Worm (Caenorhabditis elegans) whole organism, L1 larva: ENCODE results near the gene R144.12.

Experiments
- C04F5.9 ChIP-seq: sonication (generic microtip); optimal IDR thresholded peaks from 2 replicates; lab custom pipeline; 2016; ENCODE audit warnings: missing genetic modification characterization, missing compliant biosample characterization
- C16A3.4 ChIP-seq: fragments of 150-350 bp; optimal IDR thresholded peaks from 2 replicates; lab custom pipeline; 2014; ENCODE audit warnings: missing biosample characterization, missing genetic modification characterization
- C34B4.2 ChIP-seq: sonication (generic microtip); optimal IDR thresholded peaks from 2 replicates; lab custom pipeline; 2017; ENCODE audit warnings: mild to moderate bottlenecking, missing genetic modification characterization, missing compliant biosample characterization
- Y116A8C.19 ChIP-seq: sonication (generic microtip); optimal IDR thresholded peaks from 2 replicates; lab custom pipeline; 2016; ENCODE audit warnings: missing compliant biosample characterization, missing genetic modification characterization, borderline replicate concordance
- aha-1 ChIP-seq: fragments of 150-350 bp; optimal IDR thresholded peaks from 2 replicates; lab custom pipeline; 2014; ENCODE audit warnings: missing biosample characterization, missing genetic modification characterization
- alr-1 ChIP-seq: fragments of 200-800 bp; sonication (Bioruptor generic); optimal IDR thresholded peaks from 2 replicates; lab custom pipeline; 2018; ENCODE audit warnings: borderline replicate concordance, mild to moderate bottlenecking, missing genetic modification characterization, missing compliant biosample characterization
- aly-2 ChIP-seq: fragments of 150-350 bp; optimal IDR thresholded peaks from 2 replicates; lab custom pipeline; 2014; ENCODE audit warnings: missing biosample characterization, missing genetic modification characterization
- ceh-8 ChIP-seq: fragments of 200-800 bp; sonication (Bioruptor generic); optimal IDR thresholded peaks from 2 replicates; lab custom pipeline; 2018; ENCODE audit warnings: mild to moderate bottlenecking, missing genetic modification characterization, moderate library complexity, missing compliant biosample characterization
- ceh-82 ChIP-seq, 3 experiments: fragments of 150-350 bp in 1 of 3; sonication (generic microtip) in 2 of 3; optimal IDR thresholded peaks; 2 replicates each; lab custom pipeline; 2014 to 2017; ENCODE audit warnings: missing biosample characterization in 3 of 3, missing genetic modification characterization in 3 of 3
- ceh-88 ChIP-seq: fragments of 200-800 bp; sonication (Bioruptor generic); IDR thresholded peaks from 2 replicates; pipeline ENCODE4 v1.3.6; 2022; ENCODE audit warnings: missing genetic modification characterization, missing compliant biosample characterization
- dsc-1 ChIP-seq: sonication (generic microtip); optimal IDR thresholded peaks from 2 replicates; lab custom pipeline; 2016; ENCODE audit warnings: mild to moderate bottlenecking, missing genetic modification characterization, missing compliant biosample characterization
- efl-1 ChIP-seq, 4 experiments: fragments of 150-350 bp; optimal IDR thresholded peaks in 3 of 4; peaks in 1 of 4; 1 replicate in 1 of 4; 2 replicates in 3 of 4; lab custom pipeline; 2014; ENCODE audit warnings: missing biosample characterization in 2 of 4, missing genetic modification characterization in 2 of 4, missing genetic modification reagents in 2 of 4
- efl-3 ChIP-seq: fragments of 200-800 bp; sonication (Bioruptor generic); optimal IDR thresholded peaks from 2 replicates; lab custom pipeline; 2018; ENCODE audit warnings: mild to moderate bottlenecking, missing genetic modification characterization, missing compliant biosample characterization
- egl-13 ChIP-seq: sonication (generic microtip); optimal IDR thresholded peaks from 2 replicates; lab custom pipeline; 2016; ENCODE audit warnings: missing genotype, missing genetic modification reagents, missing genetic modification characterization, missing compliant biosample characterization
- egl-27 ChIP-seq, 2 experiments: fragments of 150-350 bp in 1 of 2; sonication (generic microtip); optimal IDR thresholded peaks; 3 replicates each; lab custom pipeline; 2017 to 2018; ENCODE audit warnings: missing biosample characterization in 2 of 2, missing genetic modification characterization in 2 of 2, missing genetic modification reagents in 2 of 2
- elt-2 ChIP-seq: sonication (generic microtip); optimal IDR thresholded peaks from 2 replicates; lab custom pipeline; 2016; ENCODE audit warnings: missing genetic modification characterization, mild to moderate bottlenecking, inconsistent platforms, missing compliant biosample characterization, missing genetic modification reagents
- elt-3 ChIP-seq, 6 experiments: fragments of 150-350 bp in 1 of 6; sonication (generic microtip); optimal IDR thresholded peaks; 2 replicates each; lab custom pipeline; 2017 to 2018; ENCODE audit warnings: missing biosample characterization in 6 of 6, missing genetic modification characterization in 6 of 6, inconsistent platforms in 1 of 6
- ets-5 ChIP-seq: fragments of 200-800 bp; sonication (Bioruptor generic); IDR thresholded peaks from 2 replicates; pipeline ENCODE4 v1.3.6; 2022; ENCODE audit warnings: missing genetic modification characterization, missing compliant biosample characterization
- fkh-10 ChIP-seq: sonication (generic microtip); optimal IDR thresholded peaks from 2 replicates; lab custom pipeline; 2017; ENCODE audit warnings: missing biosample characterization, missing genetic modification reagents, missing genetic modification characterization
- fkh-4 ChIP-seq: sonication (generic microtip); optimal IDR thresholded peaks from 2 replicates; lab custom pipeline; 2016; ENCODE audit warnings: missing compliant biosample characterization, missing genetic modification characterization, borderline replicate concordance
- fos-1 ChIP-seq: fragments of 150-350 bp; optimal IDR thresholded peaks from 2 replicates; lab custom pipeline; 2014; ENCODE audit warnings: missing biosample characterization, missing genetic modification characterization
- grh-1 ChIP-seq: fragments of 200-800 bp; sonication (Bioruptor generic); IDR thresholded peaks from 2 replicates; pipeline ENCODE4 v1.3.6; 2022; ENCODE audit warnings: missing genetic modification reagents, missing genetic modification characterization, missing compliant biosample characterization
- hlh-17 ChIP-seq: fragments of 200-800 bp; sonication (Bioruptor generic); optimal IDR thresholded peaks from 2 replicates; lab custom pipeline; 2018; ENCODE audit warnings: missing genetic modification characterization, mild to moderate bottlenecking, missing compliant biosample characterization, moderate library complexity, borderline replicate concordance
- irx-1 ChIP-seq: sonication (generic microtip); optimal IDR thresholded peaks from 2 replicates; lab custom pipeline; 2016; ENCODE audit warnings: missing genetic modification characterization, missing compliant biosample characterization
- isw-1 ChIP-seq: fragments of 200-800 bp; sonication (Bioruptor generic); IDR thresholded peaks from 2 replicates; pipeline ENCODE4 v1.3.6; 2022; ENCODE audit warnings: missing genetic modification characterization, missing compliant biosample characterization
- jun-1 ChIP-seq: fragments of 150-350 bp; optimal IDR thresholded peaks from 2 replicates; lab custom pipeline; 2014; ENCODE audit warnings: missing biosample characterization, missing genetic modification reagents, missing genetic modification characterization
- lin-13 ChIP-seq: fragments of 150-350 bp; optimal IDR thresholded peaks from 2 replicates; lab custom pipeline; 2014; ENCODE audit warnings: missing biosample characterization, missing genetic modification reagents, missing genetic modification characterization
- lin-14 ChIP-seq: fragments of 200-800 bp; sonication (Bioruptor generic); optimal IDR thresholded peaks from 2 replicates; lab custom pipeline; 2018; ENCODE audit warnings: mild to moderate bottlenecking, missing genetic modification characterization, moderate library complexity, missing compliant biosample characterization
- lin-15B ChIP-seq: fragments of 150-350 bp; sonication (generic microtip); optimal IDR thresholded peaks from 3 replicates; lab custom pipeline; 2014; ENCODE audit warnings: missing biosample characterization, missing genetic modification characterization
- lin-35 ChIP-seq, 2 experiments: fragments of 150-350 bp; optimal IDR thresholded peaks; 2 replicates each; lab custom pipeline; 2014; ENCODE audit warnings: missing biosample characterization in 2 of 2, missing genetic modification characterization in 2 of 2, missing genetic modification reagents in 2 of 2
- lin-39 ChIP-seq: fragments of 150-350 bp; optimal IDR thresholded peaks from 2 replicates; lab custom pipeline; 2014; ENCODE audit warnings: missing biosample characterization, missing genetic modification reagents, missing genetic modification characterization
- lir-3 ChIP-seq: sonication (generic microtip); optimal IDR thresholded peaks from 2 replicates; lab custom pipeline; 2016; ENCODE audit warnings: mild to moderate bottlenecking, missing genetic modification characterization, moderate library complexity, missing compliant biosample characterization; ENCODE audit not compliant: poor library complexity
- lsy-2 ChIP-seq, 2 experiments: fragments of 150-350 bp; optimal IDR thresholded peaks; 2 replicates each; lab custom pipeline; 2014; ENCODE audit warnings: missing biosample characterization in 2 of 2, missing genetic modification characterization in 2 of 2
- mef-2 ChIP-seq: fragments of 150-350 bp; optimal IDR thresholded peaks from 2 replicates; lab custom pipeline; 2014; ENCODE audit warnings: missing biosample characterization, missing genetic modification characterization
- nhr-11 ChIP-seq: fragments of 150-350 bp; optimal IDR thresholded peaks from 2 replicates; lab custom pipeline; 2014; ENCODE audit warnings: missing biosample characterization, missing genetic modification characterization
- nhr-12 ChIP-seq: sonication (generic microtip); optimal IDR thresholded peaks from 2 replicates; lab custom pipeline; 2017; ENCODE audit warnings: missing biosample characterization, missing genetic modification characterization
- nhr-19 ChIP-seq: fragments of 200-800 bp; sonication (Bioruptor generic); conservative IDR thresholded peaks from 2 replicates; pipeline ENCODE4 v1.3.6; 2022; ENCODE audit warnings: missing genetic modification characterization, missing compliant biosample characterization
- nhr-237 ChIP-seq: fragments of 150-350 bp; optimal IDR thresholded peaks from 2 replicates; lab custom pipeline; 2014; ENCODE audit warnings: missing biosample characterization, missing genetic modification characterization
- nhr-28 ChIP-seq: fragments of 150-350 bp; optimal IDR thresholded peaks from 2 replicates; lab custom pipeline; 2014; ENCODE audit warnings: missing biosample characterization, missing genetic modification characterization
- nhr-76 ChIP-seq: sonication (generic microtip); optimal IDR thresholded peaks from 2 replicates; lab custom pipeline; 2017; ENCODE audit warnings: missing biosample characterization, missing genetic modification characterization
- nhr-77 ChIP-seq: fragments of 150-350 bp; optimal IDR thresholded peaks from 2 replicates; lab custom pipeline; 2014; ENCODE audit warnings: missing biosample characterization, missing genetic modification characterization
- nhr-90 ChIP-seq: sonication (generic microtip); optimal IDR thresholded peaks from 2 replicates; lab custom pipeline; 2016; ENCODE audit warnings: mild to moderate bottlenecking, missing genetic modification characterization, missing compliant biosample characterization; ENCODE audit not compliant: poor library complexity
- pax-3 ChIP-seq: fragments of 200-800 bp; sonication (Bioruptor generic); optimal IDR thresholded peaks from 2 replicates; lab custom pipeline; 2018; ENCODE audit warnings: mild to moderate bottlenecking, missing genetic modification characterization, moderate library complexity, missing compliant biosample characterization
- pqm-1 ChIP-seq: sonication (generic microtip); optimal IDR thresholded peaks from 3 replicates; lab custom pipeline; 2017; ENCODE audit warnings: missing biosample characterization, missing genetic modification characterization
- skn-1 ChIP-seq: fragments of 150-350 bp; optimal IDR thresholded peaks from 2 replicates; lab custom pipeline; 2014; ENCODE audit warnings: missing biosample characterization, missing genetic modification characterization
- snu-23 ChIP-seq: sonication (generic microtip); optimal IDR thresholded peaks from 2 replicates; lab custom pipeline; 2016; ENCODE audit warnings: missing genetic modification characterization, missing compliant biosample characterization
- sox-4 ChIP-seq: sonication (generic microtip); optimal IDR thresholded peaks from 2 replicates; lab custom pipeline; 2016; ENCODE audit warnings: missing genetic modification characterization, missing compliant biosample characterization
- sptf-1 ChIP-seq: fragments of 150-350 bp; optimal IDR thresholded peaks from 2 replicates; lab custom pipeline; 2014; ENCODE audit warnings: missing biosample characterization, missing genetic modification characterization
- zag-1 ChIP-seq: fragments of 150-350 bp; optimal IDR thresholded peaks from 2 replicates; lab custom pipeline; 2014; ENCODE audit warnings: missing biosample characterization, missing genetic modification characterization
- zip-4 ChIP-seq: fragments of 200-800 bp; sonication (Bioruptor generic); optimal IDR thresholded peaks from 2 replicates; lab custom pipeline; 2018; ENCODE audit warnings: mild to moderate bottlenecking, missing genetic modification characterization, moderate library complexity, missing compliant biosample characterization
- ztf-11 ChIP-seq, 2 experiments: sonication (generic microtip); optimal IDR thresholded peaks; 2 replicates each; lab custom pipeline; 2016 to 2017; ENCODE audit warnings: missing genetic modification characterization in 2 of 2, missing biosample characterization in 1 of 2, missing compliant biosample characterization in 1 of 2

Gene R144.12

ce11 chrIII:5024393-5024964, 17.7 kb upstream of the R144.12 start, which contains the start of gene pcf-11:
Gene pcf-11, plus strand, starts transcription at chrIII:5024914.
- TF ChIP-seq fkh-4 (tag; lab: Kevin White, UChicago) = no peak
- TF ChIP-seq aha-1 (tag; lab: Kevin White, UChicago) = no peak
- no peak for TF ChIP-seq Y116A8C.19 (tag; lab: Kevin White, UChicago)
- no peak for TF ChIP-seq sox-4
- TF ChIP-seq sptf-1 (tag; lab: Kevin White, UChicago) = no peak
- no peak for TF ChIP-seq fkh-10 (GFP tag; lab: Kevin White, UChicago)
- TF ChIP-seq hlh-17 (GFP tag; lab: Kevin White, UChicago) = no peak
- no peak for TF ChIP-seq nhr-12 (tag; lab: Kevin White, UChicago)
- no peak for TF ChIP-seq efl-3 (GFP tag; lab: Kevin White, UChicago)
- TF ChIP-seq lin-15B (tag; lab: Kevin White, UChicago) = no peak
- TF ChIP-seq nhr-237 (tag; lab: Kevin White, UChicago) = no peak
- TF ChIP-seq aly-2 = no peak
- TF ChIP-seq fos-1 (tag; lab: Kevin White, UChicago) = peak; percentile 15
- TF ChIP-seq nhr-28 (tag; lab: Kevin White, UChicago) = no peak
- no peak for TF ChIP-seq ceh-8 (GFP tag; lab: Kevin White, UChicago)
- TF ChIP-seq alr-1 (tag; lab: Kevin White, UChicago) = no peak
- peak; percentile 60 for TF ChIP-seq nhr-77 (tag; lab: Kevin White, UChicago)
- peak; percentile 69 to 75 for TF ChIP-seq lin-35 (GFP tag; optimal IDR thresholded peaks at IDR 0.05; lab: Kevin White, UChicago)
- TF ChIP-seq C16A3.4 (tag; lab: Kevin White, UChicago) = peak; percentile 34
- no peak for TF ChIP-seq nhr-76 (tag; lab: Kevin White, UChicago)
- TF ChIP-seq nhr-90 = peak; percentile 36
- peak; percentile 10 for TF ChIP-seq jun-1 (tag; lab: Kevin White, UChicago)
- TF ChIP-seq elt-2 (tag; lab: Kevin White, UChicago) = no peak
- no peak for TF ChIP-seq C04F5.9 (tag; lab: Kevin White, UChicago)
- TF ChIP-seq pax-3 = no peak
- TF ChIP-seq lin-14 = peak; percentile 74
- no peak for TF ChIP-seq pqm-1 (tag; lab: Kevin White, UChicago)
- TF ChIP-seq irx-1 (tag; lab: Kevin White, UChicago) = peak; percentile 9
- TF ChIP-seq lir-3 (tag; lab: Kevin White, UChicago) = peak; percentile 43
- peak; percentile 25 for TF ChIP-seq dsc-1 (tag; lab: Kevin White, UChicago)
- no peak for TF ChIP-seq ztf-11 (tag; optimal IDR thresholded peaks at IDR 0.05; lab: Kevin White, UChicago)
- TF ChIP-seq egl-13 (tag; lab: Kevin White, UChicago) = no peak
- TF ChIP-seq grh-1 (GFP tag; lab: Robert Waterston, UW) = no peak
- TF ChIP-seq ceh-82 (tag; optimal IDR thresholded peaks at IDR 0.05; lab: Kevin White, UChicago) = peak; percentile 24 to 84 (median 40)
- peak; percentile 58 for TF ChIP-seq skn-1 (tag; lab: Kevin White, UChicago)
- TF ChIP-seq lin-39 = no peak
- TF ChIP-seq mef-2 = no peak
- TF ChIP-seq egl-27 (tag; optimal IDR thresholded peaks at IDR 0.05; lab: Kevin White, UChicago) = no peak
- TF ChIP-seq elt-3 (tag; optimal IDR thresholded peaks at IDR 0.05; lab: Kevin White, UChicago) = peak in 2 of 6 experiments; percentile 5 to 8
- TF ChIP-seq ceh-88 (GFP tag; lab: Robert Waterston, UW) = no peak
- peak; percentile 41; the same call in 1 of the 2 replicates for TF ChIP-seq nhr-19
- TF ChIP-seq zip-4 (GFP tag; lab: Kevin White, UChicago) = no peak
- TF ChIP-seq lin-13 (GFP tag; lab: Kevin White, UChicago) = peak; percentile 28
- no peak for TF ChIP-seq C34B4.2
- TF ChIP-seq ets-5 (GFP tag; lab: Robert Waterston, UW) = no peak
- peak; percentile 78 for TF ChIP-seq snu-23 (GFP tag; lab: Kevin White, UChicago)
- peak; percentile 66 to 71 for TF ChIP-seq efl-1 (optimal IDR thresholded peaks at IDR 0.05; lab: Kevin White, UChicago)
- TF ChIP-seq efl-1 (GFP tag; optimal IDR thresholded peaks at IDR 0.05 in 1 of 2; lab: Kevin White, UChicago) = peak; percentile 54 to 96
- no peak for TF ChIP-seq nhr-11 (tag; lab: Kevin White, UChicago)
- TF ChIP-seq lsy-2 (tag; optimal IDR thresholded peaks at IDR 0.05; lab: Kevin White, UChicago) = peak; percentile 43 to 78
- TF ChIP-seq zag-1 (tag; lab: Kevin White, UChicago) = no peak
- TF ChIP-seq isw-1 = peak; percentile 56
